Worm (Caenorhabditis elegans): ENCODE measurements around the gene ttr-27.

DNA sequence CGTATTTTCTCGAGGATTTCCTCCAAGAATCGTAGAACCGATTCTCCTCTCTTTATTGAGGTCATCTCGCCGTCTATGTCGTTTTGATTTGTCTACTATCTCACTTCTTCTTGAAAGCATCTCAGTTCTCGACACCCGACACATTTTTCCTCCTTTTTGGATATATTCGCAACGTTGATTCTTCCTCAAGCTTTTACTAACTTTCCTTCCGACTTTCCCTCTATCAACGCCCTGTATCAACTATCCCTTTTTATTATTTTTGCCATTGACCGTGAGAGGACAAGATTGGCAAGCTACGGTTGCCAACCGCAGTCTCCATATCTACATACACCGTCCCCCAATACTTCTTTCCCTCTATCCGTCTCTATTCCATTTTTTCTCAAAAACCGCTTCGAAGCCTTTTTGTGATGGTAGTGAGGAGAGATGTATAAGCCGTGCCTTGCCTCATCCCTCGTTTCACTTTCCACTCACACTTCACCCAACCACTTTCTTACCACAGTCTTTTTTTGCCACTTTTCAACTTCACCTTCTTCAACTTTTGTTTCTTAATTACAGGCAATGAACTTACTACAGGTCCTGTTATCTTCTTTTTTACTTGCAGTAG lies 25.1 kb upstream of the ttr-27 start, which contains the start of gene T16G1.2:
- no peak for TF ChIP-seq lin-11 (tag; optimal IDR thresholded peaks at IDR 0.05)
- no peak for TF ChIP-seq nhr-11 (tag; optimal IDR thresholded peaks at IDR 0.05)
- no peak for TF ChIP-seq ceh-82 (tag; optimal IDR thresholded peaks at IDR 0.05)
- TF ChIP-seq lin-39 (tag; optimal IDR thresholded peaks at IDR 0.05) = no peak
- TF ChIP-seq C34F6.9 (tag; optimal IDR thresholded peaks at IDR 0.05) = no peak
- TF ChIP-seq ztf-11 (tag; optimal IDR thresholded peaks at IDR 0.05) = no peak
- no peak for TF ChIP-seq snpc-4 (tag; optimal IDR thresholded peaks at IDR 0.05)
- TF ChIP-seq aly-2 (tag; optimal IDR thresholded peaks at IDR 0.05) = no peak
- no peak for TF ChIP-seq unc-39 (tag; optimal IDR thresholded peaks at IDR 0.05)
- TF ChIP-seq ama-1 (optimal IDR thresholded peaks at IDR 0.05) = no peak
- TF ChIP-seq mdl-1 (tag; optimal IDR thresholded peaks at IDR 0.05) = no peak
- no peak for TF ChIP-seq ZK546.5 (tag; optimal IDR thresholded peaks at IDR 0.05)

Measured in whole organism, L2 larva.